Worm (Caenorhabditis elegans): Measurements from ENCODE around the gene R07E5.5.
A peak's percentile ranks its signal among the peaks of the same experiment; 100 is the strongest.

Gene R07E5.5

ce11 chrIII:4428797-4429196 lies 31.6 kb downstream of the R07E5.5 start (continued):
- TF ChIP-seq lin-26 (GFP tag; IDR thresholded peaks at IDR 0.05) (peak; percentile 89; the same call in 1 of the 2 replicates), tbp1 (GFP tag; optimal IDR thresholded peaks at IDR 0.05) (peak; percentile 88), bed-1 (GFP tag; IDR thresholded peaks at IDR 0.05) (0 out of 2 replicates have a peak, but pooled peaks have one; percentile 59), nfya-1 (tag; optimal IDR thresholded peaks at IDR 0.05; ENCODE audit: borderline replicate concordance, insufficient read depth) (no peak), ceh-27 (GFP tag; optimal IDR thresholded peaks at IDR 0.05) (peak; percentile 4), cebp-1 (GFP tag; IDR thresholded peaks at IDR 0.05) (no peak), cebp-1 (tag; optimal IDR thresholded peaks at IDR 0.05) (peak; percentile 46), chd-7 (tag; optimal IDR thresholded peaks at IDR 0.05) (peak; percentile 6), snpc-1.1 (tag; optimal IDR thresholded peaks at IDR 0.05; ENCODE audit: insufficient read depth) (peak; percentile 57), akir-1 (GFP tag; optimal IDR thresholded peaks at IDR 0.05) (no peak), B0261.1 (tag; optimal IDR thresholded peaks at IDR 0.05) (peak; percentile 71), nhr-179 (tag; optimal IDR thresholded peaks at IDR 0.05) (no peak), athp-1 (tag; optimal IDR thresholded peaks at IDR 0.05) (no peak), nhr-27 (tag; optimal IDR thresholded peaks at IDR 0.05) (no peak), lsl-1 (GFP tag; optimal IDR thresholded peaks at IDR 0.05) (peak; percentile 26), ceh-58 (GFP tag; IDR thresholded peaks at IDR 0.05) (0 out of 2 replicates have a peak, but pooled peaks have one; percentile 57), atf-7 (tag; optimal IDR thresholded peaks at IDR 0.05) (no peak), attf-3 (GFP tag; conservative IDR thresholded peaks at IDR 0.05) (no peak), rec-8 (tag; optimal IDR thresholded peaks at IDR 0.05) (peak in 1 of 2 experiments; percentile 30), madf-6 (GFP tag; IDR thresholded peaks at IDR 0.05) (peak; percentile 61), F10E7.11 (tag; optimal IDR thresholded peaks at IDR 0.05) (no peak), ztf-26 (tag; optimal IDR thresholded peaks at IDR 0.05) (no peak), zim-3 (tag; optimal IDR thresholded peaks at IDR 0.05) (peak; percentile 46), hlh-26 (GFP tag; conservative IDR thresholded peaks at IDR 0.05) (no peak), F33H1.4 (GFP tag; IDR thresholded peaks at IDR 0.05) (peak; percentile 7; the same call in 1 of the 2 replicates), hmg-20 (GFP tag; IDR thresholded peaks at IDR 0.05) (no peak), sptf-2 (GFP tag; optimal IDR thresholded peaks at IDR 0.05) (no peak), egrh-3 (GFP tag; IDR thresholded peaks at IDR 0.05) (peak; percentile 42), nhr-80 (tag; optimal IDR thresholded peaks at IDR 0.05) (peak; percentile 13), madf-8 (GFP tag; conservative IDR thresholded peaks at IDR 0.05) (peak; percentile 61), egl-44 (GFP tag; IDR thresholded peaks at IDR 0.05) (peak; percentile 68; the same call in 1 of the 2 replicates), snpc-3.4 (tag; optimal IDR thresholded peaks at IDR 0.05) (peak; percentile 40), zfh-2 (GFP tag; conservative IDR thresholded peaks at IDR 0.05) (peak; percentile 34; the same call in 1 of the 2 replicates), F52B5.7 (tag; optimal IDR thresholded peaks at IDR 0.05) (peak; percentile 29)

ce11 chrIII:4429402-4429801 lies 32.2 kb downstream of the R07E5.5 start, which contains the start of gene C28A5.6:
Gene C28A5.6 (minus strand): TSS chrIII:4429502.
- TF ChIP-seq B0019.2 (GFP tag; conservative IDR thresholded peaks at IDR 0.05) (no peak), hsf-1 (GFP tag; IDR thresholded peaks at IDR 0.05) (no peak), let-526 (GFP tag; IDR thresholded peaks at IDR 0.05) (no peak), bed-2 (GFP tag; IDR thresholded peaks at IDR 0.05) (no peak), Y67H2A.10 (GFP tag; conservative IDR thresholded peaks at IDR 0.05) (no peak), snpc-4 (GFP tag; optimal IDR thresholded peaks at IDR 0.05) (no peak), snpc-4 (tag; optimal IDR thresholded peaks at IDR 0.05) (no peak), hmg-1.2 (GFP tag; IDR thresholded peaks at IDR 0.05) (no peak), rec-8 (tag; optimal IDR thresholded peaks at IDR 0.05) (no peak), snpc-1.1 (tag; optimal IDR thresholded peaks at IDR 0.05; ENCODE audit: insufficient read depth) (no peak), lin-35 (GFP tag; optimal IDR thresholded peaks at IDR 0.05) (no peak), snpc-1.3 (tag; optimal IDR thresholded peaks at IDR 0.05; ENCODE audit: insufficient read depth) (no peak)
